Worm (Caenorhabditis elegans) whole organism, midembryonic: ENCODE data around the gene Y116F11B.9.

ENCODE experiments used
- T22C8.4 ChIP-seq: fragments of 200-800 bp; sonication (Bioruptor generic); IDR thresholded peaks from 2 replicates; pipeline ENCODE4 v1.3.6; 2022; ENCODE audit warnings: missing genetic modification characterization, missing compliant biosample characterization
- cog-1 ChIP-seq: sonication (generic microtip); optimal IDR thresholded peaks from 2 replicates; lab custom pipeline; 2016; ENCODE audit warnings: missing genetic modification characterization, missing compliant biosample characterization
- flt-1 ChIP-seq: fragments of 200-800 bp; sonication (Bioruptor generic); IDR thresholded peaks from 2 replicates; pipeline ENCODE4 v1.3.6; 2022; ENCODE audit warnings: missing genetic modification characterization, missing compliant biosample characterization
- klf-2 ChIP-seq: fragments of 200-800 bp; sonication (Bioruptor generic); conservative IDR thresholded peaks from 2 replicates; pipeline ENCODE4 v1.3.6; 2022; ENCODE audit warnings: missing genetic modification reagents, missing genetic modification characterization, missing compliant biosample characterization
- med-1 ChIP-seq: sonication (generic microtip); optimal IDR thresholded peaks from 2 replicates; lab custom pipeline; 2017; ENCODE audit warnings: missing genetic modification characterization, mild to moderate bottlenecking, missing compliant biosample characterization, antibody characterized with exemption, missing genetic modification reagents; ENCODE audit not compliant: insufficient read depth
- ref-1 ChIP-seq: fragments of 200-800 bp; sonication (Bioruptor generic); conservative IDR thresholded peaks from 2 replicates; pipeline ENCODE4 v1.3.6; 2022; ENCODE audit warnings: missing genetic modification reagents, missing genetic modification characterization, missing compliant biosample characterization
- tab-1 ChIP-seq: fragments of 200-800 bp; sonication (Bioruptor generic); IDR thresholded peaks from 2 replicates; pipeline ENCODE4 v1.3.6; 2022; ENCODE audit warnings: missing genetic modification characterization, missing compliant biosample characterization
- ztf-23 ChIP-seq: fragments of 200-800 bp; sonication (Bioruptor generic); IDR thresholded peaks from 2 replicates; pipeline ENCODE4 v1.3.6; 2022; ENCODE audit warnings: missing genetic modification reagents, missing genetic modification characterization, missing compliant biosample characterization
- ztf-29 ChIP-seq: fragments of 200-800 bp; sonication (Bioruptor generic); IDR thresholded peaks from 2 replicates; pipeline ENCODE4 v1.3.6; 2022; ENCODE audit warnings: missing genetic modification reagents, missing genetic modification characterization, missing compliant biosample characterization

The Y116F11B.9 gene

ce11 chrV:19831588-19831987, 36.2 kb downstream of the Y116F11B.9 start:
- TF ChIP-seq ref-1 (no peak), T22C8.4 (GFP tag; lab: Robert Waterston, UW) (no peak), klf-2 (GFP tag; lab: Robert Waterston, UW) (no peak), ztf-29 (no peak), ztf-23 (GFP tag; lab: Robert Waterston, UW) (no peak), flt-1 (GFP tag; lab: Robert Waterston, UW) (no peak), cog-1 (tag; lab: Kevin White, UChicago) (no peak), med-1 (GFP tag; lab: Kevin White, UChicago) (no peak), tab-1 (no peak)

DNA sequence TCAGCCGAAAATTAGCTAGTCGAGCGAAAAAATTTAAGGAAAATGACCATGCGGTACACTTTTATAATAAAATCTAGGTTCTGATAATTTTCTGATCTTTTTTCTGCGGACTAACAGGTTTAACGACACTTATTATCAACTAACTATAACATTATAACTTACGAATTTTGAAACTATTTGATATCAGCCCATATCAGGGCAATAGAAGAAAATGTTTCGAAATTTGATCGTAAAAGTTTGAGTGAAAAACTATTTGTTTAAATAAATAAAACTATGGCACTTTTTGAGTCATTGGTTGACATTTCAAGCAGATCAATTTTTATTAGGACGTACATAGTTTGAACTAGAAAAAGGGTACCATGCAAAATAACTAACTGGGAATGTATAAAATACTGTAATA, 37.0 kb downstream of the Y116F11B.9 start, which contains the start of gene pcp-4:
Gene pcp-4 (minus strand): TSS at position 197 of the 400 bp plus-strand sequence.
- TF ChIP-seq klf-2 (GFP tag; lab: Robert Waterston, UW) (no peak), cog-1 (tag; lab: Kevin White, UChicago) (no peak), ztf-29 (no peak), med-1 (GFP tag; lab: Kevin White, UChicago) (no peak), ztf-23 (GFP tag; lab: Robert Waterston, UW) (no peak), T22C8.4 (GFP tag; lab: Robert Waterston, UW) (no peak), flt-1 (GFP tag; lab: Robert Waterston, UW) (no peak), tab-1 (no peak), ref-1 (no peak)

DNA sequence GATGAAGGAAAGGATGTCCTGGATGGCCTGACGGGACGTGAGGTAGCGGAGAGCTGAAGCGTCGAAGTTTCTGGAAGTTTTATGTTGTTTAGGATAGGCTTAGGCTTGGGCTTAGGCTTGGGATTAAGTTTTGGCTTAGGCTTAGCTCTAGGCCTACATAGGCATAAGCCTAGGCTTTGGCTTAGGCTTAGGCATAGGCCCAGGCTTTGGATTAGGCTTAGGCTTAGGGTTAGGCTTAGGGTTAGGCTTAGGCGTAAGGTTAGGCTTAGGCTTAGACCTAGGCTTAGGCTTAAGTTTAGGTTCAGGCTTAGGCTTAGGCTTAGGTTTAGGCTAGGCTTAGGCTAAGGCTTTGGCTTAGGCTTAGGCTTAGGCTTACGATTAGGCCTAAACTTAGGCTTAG, 38.6 kb downstream of the Y116F11B.9 start:
- TF ChIP-seq ztf-23 (GFP tag; lab: Robert Waterston, UW) (no peak), tab-1 (no peak), cog-1 (tag; lab: Kevin White, UChicago) (no peak)

ce11 chrV:19827481-19827880, 40.3 kb downstream of the Y116F11B.9 start:
- TF ChIP-seq flt-1 (GFP tag; lab: Robert Waterston, UW), result no peak
- no peak for TF ChIP-seq cog-1 (tag; lab: Kevin White, UChicago)
- TF ChIP-seq ztf-23 (GFP tag; lab: Robert Waterston, UW), result no peak
- no peak for TF ChIP-seq ref-1

DNA sequence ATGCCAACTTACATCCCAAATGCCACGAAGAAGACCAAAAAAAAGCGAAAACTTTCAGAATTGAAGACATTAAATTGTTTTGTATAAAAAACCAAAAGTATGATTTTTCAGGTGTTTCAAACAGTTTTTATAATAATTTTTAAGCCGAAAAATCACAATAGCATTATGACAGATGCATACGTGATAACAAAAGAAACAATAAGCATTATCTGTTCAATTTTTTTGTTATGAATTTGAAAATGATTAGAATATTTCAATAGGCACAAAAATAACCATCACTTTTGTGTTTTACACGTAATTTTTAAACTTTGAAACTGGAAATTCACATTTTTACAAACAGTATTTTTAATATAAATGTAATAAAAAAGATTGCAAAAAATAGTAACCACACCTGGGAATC, 45.7 kb downstream of the Y116F11B.9 start, which contains the start of gene Y116F11B.17:
Gene Y116F11B.17 (minus strand): TSS at position 101 of the 400 bp plus-strand sequence.
- TF ChIP-seq tab-1, result no peak
- no peak for TF ChIP-seq klf-2 (GFP tag; lab: Robert Waterston, UW)
- no peak for TF ChIP-seq med-1 (GFP tag; lab: Kevin White, UChicago)

ce11 chrV:19820178-19820577, 47.6 kb downstream of the Y116F11B.9 start:
- no peak for TF ChIP-seq cog-1 (tag; lab: Kevin White, UChicago)
- TF ChIP-seq ztf-29, result no peak
- no peak for TF ChIP-seq T22C8.4 (GFP tag; lab: Robert Waterston, UW)
- TF ChIP-seq klf-2 (GFP tag; lab: Robert Waterston, UW), result no peak
- TF ChIP-seq flt-1 (GFP tag; lab: Robert Waterston, UW), result no peak
- no peak for TF ChIP-seq tab-1

DNA sequence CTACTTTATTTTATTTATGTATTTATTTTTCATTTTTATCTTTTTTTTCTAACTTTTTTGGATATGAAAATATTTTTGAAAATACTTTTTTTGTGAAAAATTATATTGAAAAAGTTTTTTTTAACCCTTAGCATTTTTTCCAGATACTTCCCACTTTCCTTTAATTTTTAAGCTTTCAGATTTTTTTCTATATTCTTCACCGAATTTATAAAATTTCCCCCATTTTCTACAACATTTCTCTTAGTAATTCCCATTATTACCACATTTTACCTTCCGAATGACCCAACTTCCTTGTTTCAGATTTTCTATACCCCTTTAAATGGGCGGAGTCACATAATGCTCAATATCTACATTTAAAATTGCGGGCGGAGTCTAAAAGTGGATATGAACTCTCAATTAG, 53.0 kb downstream of the Y116F11B.9 start, which contains the start of gene daf-28:
Gene daf-28 (plus strand): TSS at position 301 of the 400 bp plus-strand sequence.
- TF ChIP-seq med-1 (GFP tag; lab: Kevin White, UChicago) (no peak), ztf-29 (no peak), tab-1 (no peak), T22C8.4 (GFP tag; lab: Robert Waterston, UW) (no peak), flt-1 (GFP tag; lab: Robert Waterston, UW) (no peak), ref-1 (no peak), ztf-23 (GFP tag; lab: Robert Waterston, UW) (no peak), klf-2 (GFP tag; lab: Robert Waterston, UW) (no peak), cog-1 (tag; lab: Kevin White, UChicago) (no peak)

ce11 chrV:19805548-19805947, 62.2 kb downstream of the Y116F11B.9 start:
- TF ChIP-seq flt-1 (GFP tag; lab: Robert Waterston, UW), result no peak
- no peak for TF ChIP-seq cog-1 (tag; lab: Kevin White, UChicago)
- TF ChIP-seq ztf-23 (GFP tag; lab: Robert Waterston, UW), result no peak
- TF ChIP-seq T22C8.4 (GFP tag; lab: Robert Waterston, UW), result no peak
- TF ChIP-seq klf-2 (GFP tag; lab: Robert Waterston, UW), result no peak
- TF ChIP-seq med-1 (GFP tag; lab: Kevin White, UChicago), result no peak
- TF ChIP-seq tab-1, result no peak
- no peak for TF ChIP-seq ztf-29
- TF ChIP-seq ref-1, result no peak
